Fruit fly (Drosophila melanogaster) whole organism, embryonic: ENCODE measurements around the gene Tctp.

ENCODE experiments used
- Ada2b ChIP-seq: fragments of 200-800 bp; sonication (Bioruptor generic); IDR thresholded peaks from 2 replicates; pipeline ENCODE4 v1.3.6; 2022; ENCODE audit warnings: missing biosample characterization, missing genetic modification characterization
- Atf-2 ChIP-seq: fragments of 200-800 bp; sonication (Bioruptor generic); optimal IDR thresholded peaks from 2 replicates; lab custom pipeline; 2016; ENCODE audit warnings: missing biosample characterization, missing genetic modification characterization
- Atf3 ChIP-seq: fragments of 200-800 bp; sonication (Bioruptor generic); optimal IDR thresholded peaks from 3 replicates; lab custom pipeline; 2016; ENCODE audit warnings: missing biosample characterization, missing genetic modification characterization
- B-H1 ChIP-seq: fragments of 200-800 bp; sonication (Bioruptor generic); IDR thresholded peaks from 3 replicates; pipeline ENCODE4 v1.3.6; 2022; ENCODE audit warnings: missing biosample characterization, missing genetic modification characterization
- C15 ChIP-seq: fragments of 200-800 bp; sonication (Bioruptor generic); IDR thresholded peaks from 3 replicates; pipeline ENCODE4 v1.3.6; 2022; ENCODE audit warnings: missing biosample characterization, missing genetic modification characterization
- CG10209 ChIP-seq: fragments of 200-800 bp; sonication (Bioruptor generic); optimal IDR thresholded peaks from 3 replicates; lab custom pipeline; 2017; ENCODE audit warnings: missing biosample characterization, mild to moderate bottlenecking, missing genetic modification characterization, missing genetic modification reagents
- CG10431 ChIP-seq: fragments of 200-800 bp; sonication (Bioruptor generic); optimal IDR thresholded peaks from 3 replicates; lab custom pipeline; 2018; ENCODE audit warnings: missing biosample characterization, mild to moderate bottlenecking, missing genetic modification characterization
- CG11093 ChIP-seq: fragments of 200-800 bp; sonication (Bioruptor generic); IDR thresholded peaks from 3 replicates; pipeline ENCODE4 v1.3.6; 2022; ENCODE audit warnings: missing biosample characterization, missing genetic modification characterization
- CG13624 ChIP-seq: fragments of 200-800 bp; sonication (Bioruptor generic); optimal IDR thresholded peaks from 2 replicates; lab custom pipeline; 2016; ENCODE audit warnings: missing biosample characterization, missing genetic modification characterization
- CG15601 ChIP-seq: fragments of 200-800 bp; sonication (Bioruptor generic); optimal IDR thresholded peaks from 3 replicates; lab custom pipeline; 2019; ENCODE audit warnings: missing biosample characterization, mild to moderate bottlenecking, missing genetic modification characterization, moderate library complexity
- CG1832 ChIP-seq: fragments of 200-800 bp; sonication (Bioruptor generic); optimal IDR thresholded peaks from 2 replicates; lab custom pipeline; 2017; ENCODE audit warnings: missing biosample characterization, mild to moderate bottlenecking, missing genetic modification characterization, inconsistent platforms
- CG18619 ChIP-seq: fragments of 200-800 bp; sonication (Bioruptor generic); optimal IDR thresholded peaks from 3 replicates; lab custom pipeline; 2017; ENCODE audit warnings: missing biosample characterization, mild to moderate bottlenecking, missing genetic modification characterization
- CG4360 ChIP-seq: fragments of 200-800 bp; sonication (Bioruptor generic); IDR thresholded peaks from 2 replicates; pipeline ENCODE4 v1.3.6; 2022; ENCODE audit warnings: missing biosample characterization, missing genetic modification characterization
- CG8359 ChIP-seq: fragments of 200-800 bp; sonication (Bioruptor generic); optimal IDR thresholded peaks from 2 replicates; lab custom pipeline; 2017; ENCODE audit warnings: missing biosample characterization, mild to moderate bottlenecking, missing genetic modification characterization, borderline replicate concordance
- CG9817 ChIP-seq: fragments of 200-800 bp; sonication (Bioruptor generic); optimal IDR thresholded peaks from 2 replicates; lab custom pipeline; 2018; ENCODE audit warnings: missing biosample characterization, mild to moderate bottlenecking, missing genetic modification characterization, moderate library complexity
- CkIIα-i1 ChIP-seq: fragments of 200-800 bp; sonication (Bioruptor generic); IDR thresholded peaks from 2 replicates; pipeline ENCODE4 v1.3.6; 2022; ENCODE audit warnings: missing biosample characterization, missing genetic modification characterization
- CoRest ChIP-seq: fragments of 200-800 bp; sonication (Bioruptor generic); optimal IDR thresholded peaks from 3 replicates; lab custom pipeline; 2018; ENCODE audit warnings: missing biosample characterization, mild to moderate bottlenecking, missing genetic modification characterization, moderate library complexity
- D19B ChIP-seq: fragments of 200-800 bp; sonication (Bioruptor generic); optimal IDR thresholded peaks from 2 replicates; lab custom pipeline; 2017; ENCODE audit warnings: missing biosample characterization, mild to moderate bottlenecking, missing genetic modification characterization
- Dad ChIP-seq: fragments of 200-800 bp; sonication (Bioruptor generic); optimal IDR thresholded peaks from 3 replicates; lab custom pipeline; 2016; ENCODE audit warnings: missing biosample characterization, missing genetic modification characterization
- Deaf1 ChIP-seq: fragments of 200-800 bp; optimal IDR thresholded peaks from 3 replicates; lab custom pipeline; 2019; ENCODE audit warnings: missing biosample characterization, mild to moderate bottlenecking, missing genetic modification characterization, moderate library complexity
- ERR ChIP-seq: fragments of 200-800 bp; sonication (Bioruptor generic); optimal IDR thresholded peaks from 2 replicates; lab custom pipeline; 2016; ENCODE audit warnings: missing biosample characterization, missing genetic modification characterization
- HmgD ChIP-seq: fragments of 200-800 bp; sonication (Bioruptor generic); optimal IDR thresholded peaks from 3 replicates; lab custom pipeline; 2016; ENCODE audit warnings: missing biosample characterization, missing genetic modification characterization
- Hr78 ChIP-seq, 2 experiments: fragments of 200-800 bp in 1 of 2; fragments of >200 bp in 1 of 2; sonication (Bioruptor generic) in 1 of 2; optimal IDR thresholded peaks; 2 replicates each; lab custom pipeline; 2017 to 2019; ENCODE audit warnings: missing biosample characterization in 2 of 2, missing genetic modification characterization in 2 of 2, mild to moderate bottlenecking in 1 of 2, moderate library complexity in 1 of 2
- Lhr ChIP-seq: fragments of 200-800 bp; sonication (Bioruptor generic); optimal IDR thresholded peaks from 3 replicates; lab custom pipeline; 2017; ENCODE audit warnings: mild to moderate bottlenecking, missing biosample characterization, missing genetic modification reagents, missing genetic modification characterization
- NFAT ChIP-seq: fragments of 200-800 bp; sonication (Bioruptor generic); IDR thresholded peaks from 2 replicates; pipeline ENCODE4 v1.3.6; 2022; ENCODE audit warnings: missing biosample characterization, missing genetic modification characterization
- Six4 ChIP-seq: fragments of 200-800 bp; sonication (Bioruptor generic); optimal IDR thresholded peaks from 2 replicates; lab custom pipeline; 2016; ENCODE audit warnings: missing biosample characterization, missing genetic modification characterization
- bab2 ChIP-seq: fragments of 200-800 bp; sonication (Bioruptor generic); optimal IDR thresholded peaks from 2 replicates; lab custom pipeline; 2016; ENCODE audit warnings: missing biosample characterization, missing genetic modification characterization
- chm ChIP-seq: fragments of 200-800 bp; sonication (Bioruptor generic); IDR thresholded peaks from 2 replicates; pipeline ENCODE4 v1.3.6; 2022; ENCODE audit warnings: missing biosample characterization, missing genetic modification characterization
- da ChIP-seq: fragments of 200-800 bp; sonication (Bioruptor generic); optimal IDR thresholded peaks from 2 replicates; lab custom pipeline; 2016; ENCODE audit warnings: missing biosample characterization, missing genetic modification characterization
- dati ChIP-seq: fragments of 200-800 bp; sonication (Bioruptor generic); IDR thresholded peaks from 2 replicates; pipeline ENCODE4 v1.3.6; 2022; ENCODE audit warnings: missing biosample characterization, missing genetic modification characterization
- dm ChIP-seq: fragments of 200-800 bp; sonication (Bioruptor generic); optimal IDR thresholded peaks from 3 replicates; lab custom pipeline; 2016; ENCODE audit warnings: missing biosample characterization, missing genetic modification characterization
- exex ChIP-seq: fragments of 200-800 bp; sonication (Bioruptor generic); optimal IDR thresholded peaks from 4 replicates; lab custom pipeline; 2018; ENCODE audit warnings: missing biosample characterization, mild to moderate bottlenecking, missing genetic modification characterization, moderate library complexity
- fd96Cb ChIP-seq: fragments of 200-800 bp; sonication (Bioruptor generic); optimal IDR thresholded peaks from 2 replicates; lab custom pipeline; 2018; ENCODE audit warnings: missing biosample characterization, mild to moderate bottlenecking, missing genetic modification characterization, moderate library complexity
- gsb ChIP-seq: fragments of 200-800 bp; sonication (Bioruptor generic); IDR thresholded peaks from 2 replicates; pipeline ENCODE4 v1.3.6; 2022; ENCODE audit warnings: missing biosample characterization, missing genetic modification characterization
- hb ChIP-seq: fragments of 200-800 bp; sonication (Bioruptor generic); IDR thresholded peaks from 3 replicates; pipeline ENCODE4 v1.3.6; 2022; ENCODE audit warnings: missing biosample characterization, missing genetic modification characterization; ENCODE audit not compliant: partially characterized antibody
- hbn ChIP-seq: fragments of 200-800 bp; sonication (Bioruptor generic); IDR thresholded peaks from 2 replicates; pipeline ENCODE4 v1.3.6; 2022; ENCODE audit warnings: missing biosample characterization, missing genetic modification characterization; ENCODE audit not compliant: partially characterized antibody
- lmd ChIP-seq: fragments of 200-800 bp; sonication (Bioruptor generic); IDR thresholded peaks from 2 replicates; pipeline ENCODE4 v1.3.6; 2022; ENCODE audit warnings: missing biosample characterization, missing genetic modification characterization
- phol ChIP-seq: fragments of 200-800 bp; sonication (Bioruptor generic); optimal IDR thresholded peaks from 3 replicates; lab custom pipeline; 2018; ENCODE audit warnings: missing biosample characterization, mild to moderate bottlenecking, missing genetic modification characterization, moderate library complexity
- row ChIP-seq: fragments of 200-800 bp; sonication (Bioruptor generic); IDR thresholded peaks from 3 replicates; pipeline ENCODE4 v1.3.6; 2022; ENCODE audit warnings: missing biosample characterization, missing genetic modification characterization
- salm ChIP-seq: fragments of 200-800 bp; sonication (Bioruptor generic); optimal IDR thresholded peaks from 2 replicates; lab custom pipeline; 2018; ENCODE audit warnings: missing biosample characterization, mild to moderate bottlenecking, missing genetic modification characterization
- seq ChIP-seq: fragments of 200-800 bp; sonication (Bioruptor generic); IDR thresholded peaks from 2 replicates; pipeline ENCODE4 v1.3.6; 2022; ENCODE audit warnings: missing biosample characterization, missing genetic modification characterization
- sima ChIP-seq: fragments of 200-800 bp; sonication (Bioruptor generic); optimal IDR thresholded peaks from 2 replicates; lab custom pipeline; 2016; ENCODE audit warnings: missing biosample characterization, missing genetic modification characterization
- slp2 ChIP-seq: fragments of 200-800 bp; sonication (Bioruptor generic); optimal IDR thresholded peaks from 2 replicates; lab custom pipeline; 2016; ENCODE audit warnings: missing biosample characterization, missing genetic modification characterization
- stc ChIP-seq: fragments of 200-800 bp; sonication (Bioruptor generic); IDR thresholded peaks from 2 replicates; pipeline ENCODE4 v1.3.6; 2022; ENCODE audit warnings: missing biosample characterization, missing genetic modification characterization
- stwl ChIP-seq: fragments of 200-800 bp; sonication (Bioruptor generic); optimal IDR thresholded peaks from 3 replicates; lab custom pipeline; 2018; ENCODE audit warnings: missing biosample characterization, mild to moderate bottlenecking, missing genetic modification characterization, moderate library complexity
- twi ChIP-seq: fragments of 200-800 bp; optimal IDR thresholded peaks from 2 replicates; lab custom pipeline; 2019; ENCODE audit warnings: missing biosample characterization, mild to moderate bottlenecking, missing genetic modification characterization, moderate library complexity
- vfl ChIP-seq: fragments of 200-800 bp; sonication (Bioruptor generic); optimal IDR thresholded peaks from 2 replicates; lab custom pipeline; 2016; ENCODE audit warnings: missing biosample characterization, missing genetic modification characterization
- wdn ChIP-seq: fragments of 200-800 bp; sonication (Bioruptor generic); IDR thresholded peaks from 2 replicates; pipeline ENCODE4 v1.3.6; 2022; ENCODE audit warnings: missing biosample characterization, missing genetic modification characterization
- zfh2 ChIP-seq: fragments of 200-800 bp; sonication (Bioruptor generic); optimal IDR thresholded peaks from 2 replicates; lab custom pipeline; 2016; ENCODE audit warnings: missing biosample characterization, missing genetic modification characterization

The Tctp gene

dm6 chr3R:11221437-11222230, 11.6 kb downstream of the Tctp start, which contains the start of the genes CG6693 and RpL3 (continued):
- TF ChIP-seq CG18619 (GFP tag; lab: Kevin White, UChicago): peak; percentile 80
- peak; percentile 47; the same call in 1 of the 3 replicates for TF ChIP-seq C15 (GFP tag; lab: Robert Waterston, UW)
- TF ChIP-seq HmgD: peak; percentile 23
- TF ChIP-seq fd96Cb (tag; lab: Kevin White, UChicago): peak; percentile 51
- TF ChIP-seq CG1832: no peak
- peak; percentile 63; the same call in 1 of the 2 replicates for TF ChIP-seq seq (GFP tag; lab: Robert Waterston, UW)
- peak; percentile 47 for TF ChIP-seq ERR (GFP tag; lab: Kevin White, UChicago)
- TF ChIP-seq Atf3 (GFP tag; lab: Kevin White, UChicago): peak; percentile 32
- TF ChIP-seq Lhr (GFP tag; lab: Kevin White, UChicago): peak; percentile 97
- TF ChIP-seq lmd (GFP tag; lab: Robert Waterston, UW): no peak; the same call in 1 of the 2 replicates
- peak; percentile 63 for TF ChIP-seq vfl
- TF ChIP-seq Ada2b (GFP tag; lab: Robert Waterston, UW): no peak
- TF ChIP-seq CG11093 (GFP tag; lab: Robert Waterston, UW): no peak
- TF ChIP-seq exex (tag; lab: Kevin White, UChicago): peak; percentile 75
- peak; percentile 88 for TF ChIP-seq NFAT
- peak; percentile 49 for TF ChIP-seq Deaf1 (tag; lab: Kevin White, UChicago)
- TF ChIP-seq wdn (GFP tag; lab: Robert Waterston, UW): peak; percentile 52; the same call in 1 of the 2 replicates
- peak; percentile 23; the same call in 1 of the 3 replicates for TF ChIP-seq B-H1 (GFP tag; lab: Robert Waterston, UW)
- peak; percentile 69 for TF ChIP-seq CG10209 (GFP tag; lab: Kevin White, UChicago)
- no peak for TF ChIP-seq hbn (GFP tag; lab: Robert Waterston, UW)
- TF ChIP-seq CG15601 (tag; lab: Kevin White, UChicago): peak; percentile 75
- peak; percentile 73 for TF ChIP-seq Dad (GFP tag; lab: Kevin White, UChicago)
- peak; percentile 39; the same call in 1 of the 2 replicates for TF ChIP-seq CkIIα-i1 (GFP tag; lab: Robert Waterston, UW)
- TF ChIP-seq Six4 (GFP tag; lab: Kevin White, UChicago): peak; percentile 27
- peak; percentile 36 for TF ChIP-seq row (GFP tag; lab: Robert Waterston, UW)
- TF ChIP-seq zfh2 (GFP tag; lab: Kevin White, UChicago): no peak
- peak; percentile 88 for TF ChIP-seq CG10431 (GFP tag; lab: Kevin White, UChicago)

DNA sequence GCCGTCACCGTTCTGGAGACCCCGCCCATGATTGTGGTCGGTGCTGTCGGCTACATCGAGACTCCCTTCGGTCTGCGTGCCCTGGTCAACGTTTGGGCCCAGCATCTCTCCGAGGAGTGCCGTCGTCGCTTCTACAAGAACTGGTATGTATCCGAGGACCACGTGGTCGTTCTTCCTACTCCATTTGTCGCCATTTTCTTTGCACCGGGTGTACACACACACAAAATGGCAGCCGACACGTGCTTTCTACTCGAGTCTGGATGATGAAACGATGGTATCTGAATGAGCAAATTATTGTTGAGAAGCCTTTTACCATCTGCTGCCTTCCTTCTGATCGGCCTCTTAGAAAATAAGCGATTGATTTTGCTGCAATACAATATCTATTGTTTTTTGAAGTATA, 12.5 kb downstream of the Tctp start:
- no peak for TF ChIP-seq Hr78 (GFP tag; optimal IDR thresholded peaks at IDR 0.05; lab: Kevin White, UChicago)
- TF ChIP-seq CoRest (tag; lab: Kevin White, UChicago): no peak
- no peak for TF ChIP-seq D19B (GFP tag; lab: Kevin White, UChicago)
- TF ChIP-seq chm (GFP tag; lab: Robert Waterston, UW): no peak
- no peak for TF ChIP-seq da (GFP tag; lab: Kevin White, UChicago)
- peak; percentile 50 for TF ChIP-seq dm
- TF ChIP-seq bab2: no peak
- TF ChIP-seq Atf-2 (GFP tag; lab: Kevin White, UChicago): no peak
- TF ChIP-seq twi (tag; lab: Kevin White, UChicago): peak; percentile 17
- no peak for TF ChIP-seq zfh2 (GFP tag; lab: Kevin White, UChicago)
- TF ChIP-seq stwl (tag; lab: Kevin White, UChicago): no peak
- peak; percentile 92 for TF ChIP-seq phol (tag; lab: Kevin White, UChicago)
- no peak for TF ChIP-seq stc (GFP tag; lab: Robert Waterston, UW)
- TF ChIP-seq hb (GFP tag; lab: Robert Waterston, UW): no peak
- TF ChIP-seq salm: no peak
- TF ChIP-seq CG9817 (tag; lab: Kevin White, UChicago): no peak
- no peak for TF ChIP-seq dati (GFP tag; lab: Robert Waterston, UW)
- no peak for TF ChIP-seq CG13624
- TF ChIP-seq sima (GFP tag; lab: Kevin White, UChicago): no peak
- TF ChIP-seq Dad (GFP tag; lab: Kevin White, UChicago): no peak
- no peak for TF ChIP-seq slp2
- TF ChIP-seq gsb (GFP tag; lab: Robert Waterston, UW): no peak
- TF ChIP-seq CG4360: peak; percentile 12; the same call in 1 of the 2 replicates
- TF ChIP-seq CG8359 (GFP tag; lab: Kevin White, UChicago): no peak
